Fruit fly (Drosophila melanogaster) whole organism, prepupa: Measurements from ENCODE around the gene X11Lbeta.
"Not testable (repeated sequence)": the region's sequence is repeated elsewhere in the genome, so short reads cannot be mapped to it uniquely, and the experiment has no call there.

Source experiments
- Blimp-1 ChIP-seq: fragments of 200-800 bp; sonication (Bioruptor generic); optimal IDR thresholded peaks from 3 replicates; lab custom pipeline; 2017; ENCODE audit warnings: missing biosample characterization, missing genetic modification characterization, mild to moderate bottlenecking, moderate library complexity, missing genetic modification reagents
- CG10631 ChIP-seq: fragments of 200-800 bp; sonication (Bioruptor generic); optimal IDR thresholded peaks from 2 replicates; lab custom pipeline; 2016; ENCODE audit warnings: missing biosample characterization, missing genetic modification characterization
- CG11294 ChIP-seq: fragments of 200-800 bp; sonication (Bioruptor generic); IDR thresholded peaks from 2 replicates; pipeline ENCODE4 v1.3.6; 2022; ENCODE audit warnings: missing biosample characterization, missing genetic modification characterization
- CG11902 ChIP-seq: fragments of 200-800 bp; sonication (Bioruptor generic); optimal IDR thresholded peaks from 3 replicates; lab custom pipeline; 2016; ENCODE audit warnings: missing biosample characterization, missing genetic modification characterization
- CG15336 ChIP-seq: fragments of 200-800 bp; sonication (Bioruptor generic); IDR thresholded peaks from 2 replicates; pipeline ENCODE4 v1.3.6; 2022; ENCODE audit warnings: missing biosample characterization, missing genetic modification characterization
- CG1621 ChIP-seq: fragments of 200-800 bp; sonication (Bioruptor generic); optimal IDR thresholded peaks from 3 replicates; lab custom pipeline; 2018; ENCODE audit warnings: missing biosample characterization, mild to moderate bottlenecking, missing genetic modification characterization
- CG3032 ChIP-seq: fragments of 200-800 bp; optimal IDR thresholded peaks from 2 replicates; lab custom pipeline; 2019; ENCODE audit warnings: missing biosample characterization, mild to moderate bottlenecking, missing genetic modification characterization, moderate library complexity
- CG31627 ChIP-seq: fragments of 200-800 bp; sonication (Bioruptor generic); optimal IDR thresholded peaks from 3 replicates; lab custom pipeline; 2016; ENCODE audit warnings: missing biosample characterization, missing genetic modification characterization
- CG32006 ChIP-seq: fragments of 200-800 bp; sonication (Bioruptor generic); optimal IDR thresholded peaks from 3 replicates; lab custom pipeline; 2017; ENCODE audit warnings: missing biosample characterization, mild to moderate bottlenecking, missing genetic modification characterization
- CG3919 ChIP-seq: fragments of 200-800 bp; sonication (Bioruptor generic); optimal IDR thresholded peaks from 3 replicates; lab custom pipeline; 2016; ENCODE audit warnings: missing biosample characterization, missing genetic modification characterization
- CG4318 ChIP-seq: fragments of 200-800 bp; sonication (Bioruptor generic); optimal IDR thresholded peaks from 3 replicates; lab custom pipeline; 2017; ENCODE audit warnings: missing biosample characterization, mild to moderate bottlenecking, missing genetic modification characterization
- CG6163 ChIP-seq: fragments of 200-800 bp; sonication (Bioruptor generic); IDR thresholded peaks from 3 replicates; pipeline ENCODE4 v1.3.6; 2022; ENCODE audit warnings: missing biosample characterization, missing genetic modification characterization
- CG6276 ChIP-seq: fragments of 200-800 bp; sonication (Bioruptor generic); optimal IDR thresholded peaks from 2 replicates; lab custom pipeline; 2017; ENCODE audit warnings: missing biosample characterization, mild to moderate bottlenecking, missing genetic modification characterization
- CG6792 ChIP-seq: fragments of 200-800 bp; sonication (Bioruptor generic); optimal IDR thresholded peaks from 3 replicates; lab custom pipeline; 2016; ENCODE audit warnings: missing biosample characterization, missing genetic modification characterization
- CG6808 ChIP-seq: fragments of 200-800 bp; sonication (Bioruptor generic); optimal IDR thresholded peaks from 3 replicates; lab custom pipeline; 2017; ENCODE audit warnings: missing biosample characterization, missing genetic modification characterization, mild to moderate bottlenecking, moderate library complexity, missing genetic modification reagents
- CG6854 ChIP-seq: fragments of 200-800 bp; sonication (Bioruptor generic); optimal IDR thresholded peaks from 2 replicates; lab custom pipeline; 2017; ENCODE audit warnings: missing biosample characterization, mild to moderate bottlenecking, missing genetic modification characterization
- CG7368 ChIP-seq: fragments of 200-800 bp; sonication (Bioruptor generic); optimal IDR thresholded peaks from 3 replicates; lab custom pipeline; 2016; ENCODE audit warnings: missing biosample characterization, missing genetic modification characterization
- CG8119 ChIP-seq: fragments of 200-800 bp; sonication (Bioruptor generic); IDR thresholded peaks from 3 replicates; pipeline ENCODE4 v1.3.6; 2022; ENCODE audit warnings: missing biosample characterization, missing genetic modification characterization
- CG8632 ChIP-seq: fragments of 200-800 bp; sonication (Bioruptor generic); optimal IDR thresholded peaks from 3 replicates; lab custom pipeline; 2016; ENCODE audit warnings: missing biosample characterization, missing genetic modification characterization
- Eip75B ChIP-seq: fragments of 200-800 bp; sonication (Bioruptor generic); optimal IDR thresholded peaks from 3 replicates; lab custom pipeline; 2016; ENCODE audit warnings: missing biosample characterization, missing genetic modification characterization
- Eip78C ChIP-seq: fragments of 200-800 bp; sonication (Bioruptor generic); peaks from one replicate; lab custom pipeline; 2016; ENCODE audit warnings: missing biosample characterization, missing genetic modification characterization
- Eip93F ChIP-seq: fragments of 200-800 bp; sonication (Bioruptor generic); optimal IDR thresholded peaks from 2 replicates; lab custom pipeline; 2016; ENCODE audit warnings: missing biosample characterization, mild to moderate bottlenecking, missing genetic modification characterization
- Ets21C ChIP-seq: fragments of 200-800 bp; sonication (Bioruptor generic); optimal IDR thresholded peaks from 3 replicates; lab custom pipeline; 2016; ENCODE audit warnings: missing biosample characterization, missing genetic modification characterization
- Gug ChIP-seq: fragments of 200-800 bp; sonication (Bioruptor generic); IDR thresholded peaks from 2 replicates; pipeline ENCODE4 v1.3.6; 2022; ENCODE audit warnings: missing biosample characterization, missing genetic modification characterization
- Hr38 ChIP-seq: sonication (Bioruptor generic); optimal IDR thresholded peaks from 2 replicates; lab custom pipeline; 2016; ENCODE audit warnings: missing biosample characterization, missing genetic modification characterization
- Hr39 ChIP-seq: fragments of 200-800 bp; sonication (Bioruptor generic); optimal IDR thresholded peaks from 2 replicates; lab custom pipeline; 2016; ENCODE audit warnings: missing biosample characterization, missing genetic modification characterization
- Hr4 ChIP-seq: fragments of 200-800 bp; sonication (Bioruptor generic); optimal IDR thresholded peaks from 3 replicates; lab custom pipeline; 2016; ENCODE audit warnings: missing biosample characterization, missing genetic modification characterization
- Lpt ChIP-seq: fragments of 200-800 bp; sonication (Bioruptor generic); optimal IDR thresholded peaks from 3 replicates; lab custom pipeline; 2016; ENCODE audit warnings: missing biosample characterization, missing genetic modification characterization
- Met ChIP-seq: fragments of 200-800 bp; sonication (Bioruptor generic); optimal IDR thresholded peaks from 3 replicates; lab custom pipeline; 2016; ENCODE audit warnings: missing biosample characterization, missing genetic modification characterization
- Smox ChIP-seq: fragments of 200-800 bp; sonication (Bioruptor generic); optimal IDR thresholded peaks from 3 replicates; lab custom pipeline; 2016; ENCODE audit warnings: missing biosample characterization, missing genetic modification characterization
- Sox102F ChIP-seq: fragments of 200-800 bp; sonication (Bioruptor generic); optimal IDR thresholded peaks from 2 replicates; lab custom pipeline; 2016; ENCODE audit warnings: missing biosample characterization, mild to moderate bottlenecking, missing genetic modification characterization
- Sox14 ChIP-seq: fragments of 200-800 bp; sonication (Bioruptor generic); optimal IDR thresholded peaks from 3 replicates; lab custom pipeline; 2016; ENCODE audit warnings: missing biosample characterization, missing genetic modification characterization
- Sox15 ChIP-seq: fragments of 200-800 bp; sonication (Bioruptor generic); optimal IDR thresholded peaks from 3 replicates; lab custom pipeline; 2016; ENCODE audit warnings: missing biosample characterization, missing genetic modification characterization
- acj6 ChIP-seq: fragments of 200-800 bp; sonication (Bioruptor generic); optimal IDR thresholded peaks from 3 replicates; lab custom pipeline; 2016; ENCODE audit warnings: missing biosample characterization, missing genetic modification characterization
- dac ChIP-seq: fragments of 200-800 bp; sonication (Bioruptor generic); optimal IDR thresholded peaks from 2 replicates; lab custom pipeline; 2017; ENCODE audit warnings: missing biosample characterization, mild to moderate bottlenecking, missing genetic modification characterization
- dsx ChIP-seq: fragments of 200-800 bp; optimal IDR thresholded peaks from 3 replicates; lab custom pipeline; 2019; ENCODE audit warnings: missing biosample characterization, mild to moderate bottlenecking, missing genetic modification characterization, moderate library complexity; ENCODE audit not compliant: poor library complexity, severe bottlenecking
- eg ChIP-seq: fragments of 200-800 bp; sonication (Bioruptor generic); IDR thresholded peaks from 3 replicates; pipeline ENCODE4 v1.3.6; 2022; ENCODE audit warnings: missing biosample characterization, missing genetic modification characterization
- fd59A ChIP-seq: fragments of 200-800 bp; sonication (Bioruptor generic); optimal IDR thresholded peaks from 2 replicates; lab custom pipeline; 2017; ENCODE audit warnings: missing biosample characterization, mild to moderate bottlenecking, missing genetic modification characterization, missing genetic modification reagents
- fkh ChIP-seq: fragments of 200-800 bp; sonication (Bioruptor generic); optimal IDR thresholded peaks from 3 replicates; lab custom pipeline; 2017; ENCODE audit warnings: missing biosample characterization, mild to moderate bottlenecking, missing genetic modification characterization, moderate library complexity
- lz ChIP-seq: fragments of 200-800 bp; sonication (Bioruptor generic); optimal IDR thresholded peaks from 3 replicates; lab custom pipeline; 2016; ENCODE audit warnings: missing biosample characterization, missing genetic modification characterization
- pdm3 ChIP-seq: fragments of 200-800 bp; sonication (Bioruptor generic); optimal IDR thresholded peaks from 3 replicates; lab custom pipeline; 2016; ENCODE audit warnings: missing biosample characterization, missing genetic modification characterization
- ss ChIP-seq, 2 experiments: fragments of 200-800 bp; sonication (Bioruptor generic); optimal IDR thresholded peaks; 2 replicates in 1 of 2; 3 replicates in 1 of 2; lab custom pipeline; 2017 to 2018; ENCODE audit warnings: mild to moderate bottlenecking in 2 of 2, missing biosample characterization in 2 of 2, missing genetic modification characterization in 2 of 2, moderate library complexity in 1 of 2
- svp ChIP-seq: fragments of 200-800 bp; sonication (Bioruptor generic); peaks from one replicate; lab custom pipeline; 2016; ENCODE audit warnings: missing biosample characterization, missing genetic modification characterization
- topi ChIP-seq: fragments of 200-800 bp; sonication (Bioruptor generic); optimal IDR thresholded peaks from 3 replicates; lab custom pipeline; 2016; ENCODE audit warnings: missing biosample characterization, missing genetic modification characterization

Gene X11Lbeta

dm6 chrX:10661743-10662142 lies 34.2 kb downstream of the X11Lbeta start, which contains the start of gene Rab9E:
TSS of gene Rab9E (minus strand) at chrX:10661843.
- TF ChIP-seq ss (GFP tag; optimal IDR thresholded peaks at IDR 0.05; lab: Kevin White, UChicago); Eip78C (GFP tag; lab: Kevin White, UChicago); dac (GFP tag; lab: Kevin White, UChicago): not testable (repeated sequence)

dm6 chrX:10673366-10673765 lies 45.8 kb downstream of the X11Lbeta start, which contains the start of gene CG12637:
TSS of gene CG12637 (minus strand) at chrX:10673466.
- TF ChIP-seq dsx (no peak), Hr38 (GFP tag; lab: Kevin White, UChicago) (no peak), CG4318 (no peak), Hr39 (no peak), Sox15 (no peak), Blimp-1 (GFP tag; lab: Kevin White, UChicago) (no peak), Eip75B (GFP tag; lab: Kevin White, UChicago) (no peak), Eip93F (GFP tag; lab: Kevin White, UChicago) (no peak), CG7368 (no peak), CG6854 (no peak), Met (GFP tag; lab: Kevin White, UChicago) (no peak), CG11902 (GFP tag; lab: Kevin White, UChicago) (no peak), CG8119 (GFP tag; lab: Robert Waterston, UW) (no peak), ss (GFP tag; optimal IDR thresholded peaks at IDR 0.05; lab: Kevin White, UChicago) (no peak), Sox14 (GFP tag; lab: Kevin White, UChicago) (no peak), Smox (GFP tag; lab: Kevin White, UChicago) (no peak), eg (GFP tag; lab: Robert Waterston, UW) (no peak), CG6808 (GFP tag; lab: Kevin White, UChicago) (no peak), Lpt (GFP tag; lab: Kevin White, UChicago) (no peak), CG6792 (GFP tag; lab: Kevin White, UChicago) (no peak)
- TF ChIP-seq, all 60 proteins: peak for 0

dm6 chrX:10697731-10698130 lies 70.2 kb downstream of the X11Lbeta start:
- TF ChIP-seq topi (GFP tag; lab: Kevin White, UChicago) (no peak), Sox102F (no peak), CG11294 (GFP tag; lab: Robert Waterston, UW) (no peak), dac (GFP tag; lab: Kevin White, UChicago) (no peak), CG32006 (GFP tag; lab: Kevin White, UChicago) (peak; percentile 8), fd59A (GFP tag; lab: Kevin White, UChicago) (no peak), CG6163 (GFP tag; lab: Robert Waterston, UW) (peak; percentile 29; the same call in 1 of the 3 replicates), svp (GFP tag; lab: Kevin White, UChicago) (peak; percentile 34), CG3919 (peak; percentile 13), Eip78C (GFP tag; lab: Kevin White, UChicago) (peak; percentile 34), CG8632 (GFP tag; lab: Kevin White, UChicago) (no peak), Smox (GFP tag; lab: Kevin White, UChicago) (no peak), CG3032 (no peak), fkh (no peak), Gug (GFP tag; lab: Robert Waterston, UW) (no peak), Blimp-1 (GFP tag; lab: Kevin White, UChicago) (no peak), CG10631 (peak; percentile 9), pdm3 (no peak)

DNA sequence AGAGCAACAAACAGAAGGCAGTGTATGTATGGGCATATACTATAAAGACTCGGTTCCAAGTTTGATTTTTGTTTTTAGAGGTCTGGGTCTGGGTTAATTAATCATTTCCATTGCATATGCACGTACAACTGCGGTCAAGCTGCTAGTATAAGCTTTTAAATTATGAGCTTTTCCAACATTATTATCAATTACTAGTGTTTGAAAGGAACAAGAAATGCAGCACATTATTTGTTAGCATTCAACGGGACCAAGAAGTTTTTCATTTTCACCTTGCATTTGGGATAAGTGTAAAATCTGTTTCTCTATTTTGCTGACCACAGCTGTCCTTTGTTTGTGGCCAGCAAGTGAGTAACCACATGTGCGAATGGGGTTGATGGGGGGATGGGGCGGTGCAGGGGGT lies 90.3 kb downstream of the X11Lbeta start:
- TF ChIP-seq CG11902 (GFP tag; lab: Kevin White, UChicago) (peak; percentile 58), CG31627 (peak; percentile 55), CG6792 (GFP tag; lab: Kevin White, UChicago) (peak; percentile 60), dac (GFP tag; lab: Kevin White, UChicago) (no peak), CG4318 (no peak), CG32006 (GFP tag; lab: Kevin White, UChicago) (peak; percentile 50), Hr38 (GFP tag; lab: Kevin White, UChicago) (no peak), Met (GFP tag; lab: Kevin White, UChicago) (peak; percentile 68), acj6 (GFP tag; lab: Kevin White, UChicago) (peak; percentile 62), Sox14 (GFP tag; lab: Kevin White, UChicago) (peak; percentile 35), pdm3 (peak; percentile 55), Hr4 (GFP tag; lab: Kevin White, UChicago) (peak; percentile 36), Ets21C (GFP tag; lab: Kevin White, UChicago) (peak; percentile 32), CG6163 (GFP tag; lab: Robert Waterston, UW) (peak; percentile 62), lz (peak; percentile 60), CG1621 (tag; lab: Kevin White, UChicago) (peak; percentile 18), CG15336 (peak; percentile 54), fkh (no peak), Lpt (GFP tag; lab: Kevin White, UChicago) (no peak), CG3919 (peak; percentile 57), Blimp-1 (GFP tag; lab: Kevin White, UChicago) (no peak), Hr39 (peak; percentile 69), CG6276 (no peak), CG6808 (GFP tag; lab: Kevin White, UChicago) (no peak), CG7368 (peak; percentile 59)
